Worm (Caenorhabditis elegans): ENCODE results near the gene mvb-12.

The mvb-12 gene

DNA sequence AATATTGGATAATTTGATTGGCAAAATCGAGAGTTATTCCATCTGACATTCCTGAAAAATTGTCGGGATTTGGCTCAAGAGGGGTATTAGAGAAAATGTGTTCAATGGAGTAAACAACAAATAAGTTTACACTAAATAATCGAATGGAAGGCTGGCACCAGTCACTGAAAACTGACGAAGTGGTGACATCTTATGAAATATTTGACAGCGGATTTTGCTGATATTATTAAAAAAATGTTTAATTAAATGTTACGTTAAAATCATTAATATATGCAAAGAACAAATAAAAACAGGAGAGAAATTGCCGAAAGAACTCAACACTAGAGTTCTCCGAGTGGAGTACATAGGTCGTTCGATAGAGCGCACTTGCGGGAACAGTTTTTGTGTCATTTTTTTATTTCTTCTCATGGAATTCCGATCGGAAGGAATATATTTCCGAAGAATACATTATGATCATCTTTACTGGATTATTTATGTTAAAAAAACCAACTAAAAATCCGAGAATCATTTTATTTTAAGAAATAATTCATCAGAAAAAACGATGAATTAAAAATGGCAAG is 44.7 kb upstream of the mvb-12 start, which contains the start of gene tag-322 (continued):
- peak; percentile 16 for TF ChIP-seq tbp1 (GFP tag; optimal IDR thresholded peaks at IDR 0.05)
- TF ChIP-seq hsf-1 (GFP tag; IDR thresholded peaks at IDR 0.05), result no peak
- peak; percentile 47; the same call in 1 of the 2 replicates for TF ChIP-seq F33H1.4 (GFP tag; IDR thresholded peaks at IDR 0.05)
- peak; percentile 35 for TF ChIP-seq ZK185.1 (tag; optimal IDR thresholded peaks at IDR 0.05; ENCODE audit: poor library complexity, severe bottlenecking)
- TF ChIP-seq Y67H2A.10 (GFP tag; conservative IDR thresholded peaks at IDR 0.05), result no peak
- no peak for TF ChIP-seq mel-28 (tag; optimal IDR thresholded peaks at IDR 0.05; ENCODE audit: borderline replicate concordance)
- TF ChIP-seq let-607 (tag; optimal IDR thresholded peaks at IDR 0.05), result no peak
- no peak for TF ChIP-seq gei-17 (GFP tag; optimal IDR thresholded peaks at IDR 0.05)
- peak; percentile 28 for TF ChIP-seq F23B12.7 (tag; optimal IDR thresholded peaks at IDR 0.05; ENCODE audit: insufficient read depth)
- TF ChIP-seq tbx-9 (tag; optimal IDR thresholded peaks at IDR 0.05; ENCODE audit: borderline replicate concordance), result no peak
- TF ChIP-seq B0336.3 (GFP tag; IDR thresholded peaks at IDR 0.05), result 0 out of 2 replicates have a peak, but pooled peaks have one; percentile 39
- TF ChIP-seq D2030.7 (GFP tag; IDR thresholded peaks at IDR 0.05), result no peak
- TF ChIP-seq F55B11.4 (tag; optimal IDR thresholded peaks at IDR 0.05; ENCODE audit: borderline replicate concordance, insufficient read depth), result no peak
- TF ChIP-seq fkh-3 (tag; optimal IDR thresholded peaks at IDR 0.05), result no peak
- TF ChIP-seq ceh-100 (GFP tag; IDR thresholded peaks at IDR 0.05), result 0 out of 2 replicates have a peak, but pooled peaks have one; percentile 24
- 0 out of 2 replicates have a peak, but pooled peaks have one; percentile 30 for TF ChIP-seq pbrm-1 (GFP tag; IDR thresholded peaks at IDR 0.05)
- peak in 1 of 3 experiments; percentile 62 for TF ChIP-seq lin-35 (GFP tag; optimal IDR thresholded peaks at IDR 0.05)
- peak; percentile 58 for TF ChIP-seq snpc-1.3 (tag; optimal IDR thresholded peaks at IDR 0.05; ENCODE audit: insufficient read depth)
- no peak for TF ChIP-seq lag-1 (GFP tag; IDR thresholded peaks at IDR 0.05)

DNA sequence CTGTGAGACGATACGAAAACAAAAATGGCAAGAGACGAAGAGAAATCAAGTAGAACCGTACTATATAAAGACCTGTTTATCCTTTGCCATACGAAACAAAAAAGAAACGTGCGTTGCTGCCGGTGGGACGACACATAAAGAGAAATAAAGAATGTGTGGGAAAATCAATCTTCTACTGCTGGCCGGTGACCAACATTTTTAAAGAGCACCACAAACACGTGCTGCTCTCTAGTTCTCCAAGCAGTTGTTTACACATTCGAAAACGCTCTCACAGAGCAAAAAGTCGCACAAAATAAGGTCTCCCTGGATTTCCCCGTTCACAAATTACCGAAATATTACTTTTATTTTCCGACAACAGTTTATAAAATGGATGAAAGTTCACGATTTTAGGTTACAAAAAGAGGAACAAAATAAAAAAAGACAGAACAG is 40.8 kb upstream of the mvb-12 start, which contains the start of gene imp-3:
Gene imp-3 (minus strand): TSS at position 93 of the 429 bp plus-strand sequence.
- TF ChIP-seq ztf-25 (GFP tag; IDR thresholded peaks at IDR 0.05) (0 out of 2 replicates have a peak, but pooled peaks have one; percentile 66), ceh-58 (GFP tag; IDR thresholded peaks at IDR 0.05) (0 out of 2 replicates have a peak, but pooled peaks have one; percentile 10), attf-3 (GFP tag; conservative IDR thresholded peaks at IDR 0.05) (0 out of 2 replicates have a peak, but pooled peaks have one; percentile 27), Y53G8AR.9 (GFP tag; conservative IDR thresholded peaks at IDR 0.05) (peak; percentile 95), bed-2 (GFP tag; IDR thresholded peaks at IDR 0.05) (no peak), egl-18 (GFP tag; IDR thresholded peaks at IDR 0.05) (no peak), K12H6.12 (tag; optimal IDR thresholded peaks at IDR 0.05) (peak; percentile 51), snpc-1.3 (tag; optimal IDR thresholded peaks at IDR 0.05; ENCODE audit: insufficient read depth) (peak; percentile 11), Y67H2A.10 (GFP tag; conservative IDR thresholded peaks at IDR 0.05) (peak; percentile 33), lin-54 (GFP tag; optimal IDR thresholded peaks at IDR 0.05) (peak; percentile 43), dox-1 (GFP tag; IDR thresholded peaks at IDR 0.05) (peak; percentile 68; the same call in 1 of the 2 replicates), ama-1 (optimal IDR thresholded peaks at IDR 0.05) (peak; percentile 95), ama-1 (GFP tag; optimal IDR thresholded peaks at IDR 0.05) (peak; percentile 51 to 81), F52B5.7 (tag; optimal IDR thresholded peaks at IDR 0.05) (peak; percentile 84), Y56A3A.18 (GFP tag; IDR thresholded peaks at IDR 0.05) (peak; percentile 56; the same call in 1 of the 2 replicates), ztf-28 (GFP tag; IDR thresholded peaks at IDR 0.05) (0 out of 2 replicates have a peak, but pooled peaks have one; percentile 35), tbx-9 (tag; optimal IDR thresholded peaks at IDR 0.05; ENCODE audit: borderline replicate concordance) (peak; percentile 64), attf-5 (GFP tag; optimal IDR thresholded peaks at IDR 0.05) (peak; percentile 74), rcor-1 (GFP tag; IDR thresholded peaks at IDR 0.05) (peak; percentile 46; the same call in 1 of the 2 replicates), rec-8 (tag; optimal IDR thresholded peaks at IDR 0.05) (no peak), lsl-1 (GFP tag; optimal IDR thresholded peaks at IDR 0.05) (peak; percentile 9), ZK185.1 (tag; optimal IDR thresholded peaks at IDR 0.05; ENCODE audit: poor library complexity, severe bottlenecking) (peak; percentile 12), attf-6 (GFP tag; IDR thresholded peaks at IDR 0.05) (no peak; the same call in 1 of the 2 replicates), F49E8.2 (tag; optimal IDR thresholded peaks at IDR 0.05; ENCODE audit: insufficient read depth) (peak; percentile 81), chd-7 (tag; optimal IDR thresholded peaks at IDR 0.05) (peak; percentile 75), tbp1 (GFP tag; optimal IDR thresholded peaks at IDR 0.05) (peak; percentile 60), B0336.3 (GFP tag; IDR thresholded peaks at IDR 0.05) (peak; percentile 80), gei-17 (GFP tag; optimal IDR thresholded peaks at IDR 0.05) (peak; percentile 1), B0035.1 (tag; optimal IDR thresholded peaks at IDR 0.05) (no peak), madf-8 (GFP tag; conservative IDR thresholded peaks at IDR 0.05) (0 out of 2 replicates have a peak, but pooled peaks have one; percentile 10), lin-35 (GFP tag; optimal IDR thresholded peaks at IDR 0.05) (peak in 1 of 3 experiments; percentile 65), ceh-100 (GFP tag; IDR thresholded peaks at IDR 0.05) (peak; percentile 60)

Measured in whole organism, young adult.